Fruit fly (Drosophila melanogaster): ENCODE results near the gene PGRP-SB1.

Gene PGRP-SB1

DNA sequence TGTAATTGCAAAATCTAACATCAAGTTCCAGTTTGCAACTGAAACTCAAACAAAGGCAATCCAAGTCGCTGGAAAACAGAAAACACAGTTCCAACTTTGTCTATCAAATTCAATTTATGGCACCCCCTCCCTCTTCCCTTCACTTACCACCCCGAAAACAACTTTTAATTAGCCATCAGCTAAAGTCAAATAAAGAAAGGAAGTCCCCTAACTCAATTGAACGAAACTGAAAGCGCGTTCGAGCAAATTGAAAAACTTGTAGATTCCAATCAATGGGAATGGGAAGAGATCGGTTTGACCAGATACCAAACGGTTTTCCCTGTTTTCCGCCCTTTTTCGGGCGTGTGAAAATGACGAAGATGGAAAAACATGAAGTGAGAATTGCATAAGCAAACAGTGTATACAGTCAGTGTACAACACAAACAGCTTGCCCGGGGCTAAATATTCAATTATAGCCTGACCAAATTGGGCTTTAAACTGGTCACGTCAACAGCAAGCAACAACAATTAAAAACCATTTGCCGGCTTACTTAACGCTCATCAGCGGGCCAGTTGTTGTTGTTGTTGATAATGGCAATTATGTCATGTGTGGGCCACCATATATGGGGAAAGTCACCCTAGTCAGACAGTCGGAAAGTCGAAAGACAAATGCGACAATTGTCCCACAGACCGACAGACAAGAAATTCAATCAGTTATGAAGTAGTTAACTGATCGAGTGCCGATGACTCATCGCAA is 28.3 kb downstream of the PGRP-SB1 start (continued):
- TF ChIP-seq CG17385 (GFP tag; optimal IDR thresholded peaks at IDR 0.05) (no peak), az2 (GFP tag; optimal IDR thresholded peaks at IDR 0.05) (no peak), CG1603 (tag; optimal IDR thresholded peaks at IDR 0.05) (peak; percentile 24), CG8290 (GFP tag; optimal IDR thresholded peaks at IDR 0.05) (no peak), CG8290 (tag; optimal IDR thresholded peaks at IDR 0.05) (peak in 1 of 2 experiments; percentile 9), otp (GFP tag; IDR thresholded peaks at IDR 0.05) (peak; percentile 57; the same call in 1 of the 3 replicates), Med (GFP tag) (peak; percentile 71), vvl (GFP tag; IDR thresholded peaks at IDR 0.05) (0 out of 2 replicates have a peak, but pooled peaks have one; percentile 7), ase (GFP tag; IDR thresholded peaks at IDR 0.05) (0 out of 3 replicates have a peak, but pooled peaks have one; percentile 12), grn (GFP tag; optimal IDR thresholded peaks at IDR 0.05) (peak; percentile 48), lab (GFP tag; optimal IDR thresholded peaks at IDR 0.05) (peak; percentile 25)

- peak; percentile 94 for TF ChIP-seq sd (tag; optimal IDR thresholded peaks at IDR 0.05)
- no peak for TF ChIP-seq Hey (tag; optimal IDR thresholded peaks at IDR 0.05)
- peak; percentile 18; the same call in 1 of the 3 replicates for TF ChIP-seq so (GFP tag; IDR thresholded peaks at IDR 0.05)
- 0 out of 4 replicates have a peak, but pooled peaks have one; percentile 16 for TF ChIP-seq chinmo (GFP tag; IDR thresholded peaks at IDR 0.05; ENCODE audit: partially characterized antibody)
- peak; percentile 59 for TF ChIP-seq crol (GFP tag; IDR thresholded peaks at IDR 0.05)
- TF ChIP-seq aop (GFP tag; IDR thresholded peaks at IDR 0.05) = no peak
- TF ChIP-seq kay (GFP tag; optimal IDR thresholded peaks at IDR 0.05) = peak; percentile 22
These were observed 29.7 kb downstream of the PGRP-SB1 start for dm6 chr3L:16698089-16698488.

DNA sequence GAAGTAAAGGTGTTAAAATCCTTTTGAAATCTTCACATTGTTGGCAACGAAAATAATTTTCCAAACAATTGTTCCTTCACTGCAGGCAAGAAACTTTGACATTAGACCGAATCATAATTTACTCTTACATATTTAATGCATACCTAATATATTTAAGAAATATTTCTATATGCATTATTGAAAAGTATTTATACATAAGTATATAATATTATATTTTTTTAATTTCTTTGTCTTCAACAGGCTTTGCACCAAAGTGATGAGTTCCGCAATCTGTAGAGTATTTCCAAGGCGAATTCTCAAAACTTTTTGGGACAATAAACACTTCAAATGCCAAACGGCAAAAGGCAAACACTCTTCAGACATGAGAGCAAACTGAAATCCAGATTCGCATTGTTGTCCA is 30.7 kb downstream of the PGRP-SB1 start:
- TF ChIP-seq CG6765 (GFP tag; optimal IDR thresholded peaks at IDR 0.05) = no peak
- no peak for TF ChIP-seq Ets65A (GFP tag)
- TF ChIP-seq lmd (GFP tag; IDR thresholded peaks at IDR 0.05) = 0 out of 2 replicates have a peak, but pooled peaks have one; percentile 29
- TF ChIP-seq CHES-1-like (GFP tag; optimal IDR thresholded peaks at IDR 0.05) = no peak
- no peak for TF ChIP-seq Tbp (GFP tag; optimal IDR thresholded peaks at IDR 0.05)
- peak; percentile 61 for TF ChIP-seq Blimp-1 (GFP tag; optimal IDR thresholded peaks at IDR 0.05)
- no peak for TF ChIP-seq crc (GFP tag; optimal IDR thresholded peaks at IDR 0.05)
- TF ChIP-seq ro (GFP tag; IDR thresholded peaks at IDR 0.05) = no peak
- no peak for TF ChIP-seq sim (GFP tag; IDR thresholded peaks at IDR 0.05)
- no peak for TF ChIP-seq CG17802 (tag; optimal IDR thresholded peaks at IDR 0.05)
- TF ChIP-seq Vsx1 (GFP tag; optimal IDR thresholded peaks at IDR 0.05) = no peak
- TF ChIP-seq vvl (GFP tag; IDR thresholded peaks at IDR 0.05) = peak; percentile 60
- TF ChIP-seq CG4617 (GFP tag; optimal IDR thresholded peaks at IDR 0.05; ENCODE audit: borderline replicate concordance) = no peak
- TF ChIP-seq Sin3A (optimal IDR thresholded peaks at IDR 0.05) = no peak
- TF ChIP-seq shn (GFP tag; optimal IDR thresholded peaks at IDR 0.05) = no peak
- peak; percentile 24 for TF ChIP-seq CG4424 (GFP tag; optimal IDR thresholded peaks at IDR 0.05)
- TF ChIP-seq CG14860 (GFP tag; IDR thresholded peaks at IDR 0.05; ENCODE audit: partially characterized antibody) = no peak
- TF ChIP-seq CG2678 (tag; optimal IDR thresholded peaks at IDR 0.05) = peak; percentile 67
- no peak for TF ChIP-seq CG10462 (GFP tag; optimal IDR thresholded peaks at IDR 0.05)
- no peak for TF ChIP-seq CG1024 (GFP tag; IDR thresholded peaks at IDR 0.05)
- peak; percentile 44; the same call in 2 of the 3 replicates for TF ChIP-seq CG11695 (GFP tag; IDR thresholded peaks at IDR 0.05)
- no peak for TF ChIP-seq CG2129 (GFP tag; IDR thresholded peaks at IDR 0.05; ENCODE audit: partially characterized antibody)
- TF ChIP-seq CG17568 (GFP tag; optimal IDR thresholded peaks at IDR 0.05) = no peak
- TF ChIP-seq tin (GFP tag; optimal IDR thresholded peaks at IDR 0.05) = no peak
- TF ChIP-seq Hr78 (GFP tag; optimal IDR thresholded peaks at IDR 0.05) = no peak
- 0 out of 2 replicates have a peak, but pooled peaks have one; percentile 19 for TF ChIP-seq ranshi (GFP tag; IDR thresholded peaks at IDR 0.05)
- TF ChIP-seq ken (GFP tag; IDR thresholded peaks at IDR 0.05) = no peak
- TF ChIP-seq stwl (tag; optimal IDR thresholded peaks at IDR 0.05) = no peak
- TF ChIP-seq CG18764 (GFP tag; optimal IDR thresholded peaks at IDR 0.05) = peak; percentile 20
- TF ChIP-seq ara (GFP tag; IDR thresholded peaks at IDR 0.05) = 0 out of 2 replicates have a peak, but pooled peaks have one; percentile 39
- TF ChIP-seq C15 (GFP tag; IDR thresholded peaks at IDR 0.05) = no peak

All from whole organism, embryonic.